Fruit fly (Drosophila melanogaster): ENCODE results near the gene CG3862.

CG3862 gene

DNA sequence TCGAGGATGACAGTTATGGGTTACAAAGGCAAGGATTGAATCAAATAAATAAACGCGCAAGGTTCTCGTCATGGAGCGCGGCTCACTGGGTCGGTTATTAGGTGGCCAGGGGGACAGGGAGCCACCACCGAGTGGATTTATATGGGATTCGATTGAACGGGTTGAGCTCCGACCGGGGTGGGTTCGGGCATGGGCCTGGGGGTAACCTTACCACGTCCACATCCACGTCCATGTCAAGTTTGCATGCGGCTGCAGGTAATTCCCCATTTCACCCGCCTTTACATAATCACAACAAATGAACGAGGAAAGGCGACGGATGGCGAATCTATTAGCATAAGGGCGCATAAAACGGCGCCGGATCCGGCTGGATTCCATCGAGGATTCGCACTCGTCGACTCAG lies 34.2 kb upstream of the CG3862 start, which contains the start of gene CG13950:
Gene CG13950 (plus strand): TSS at position 301 of the 400 bp plus-strand sequence.
- TF ChIP-seq Mio (GFP tag; optimal IDR thresholded peaks at IDR 0.05) (no peak), Vsx2 (GFP tag; optimal IDR thresholded peaks at IDR 0.05; ENCODE audit: partially characterized antibody) (no peak), Hr78 (GFP tag; optimal IDR thresholded peaks at IDR 0.05) (no peak), Abd-B (GFP tag; optimal IDR thresholded peaks at IDR 0.05) (no peak), CG32264 (GFP tag; optimal IDR thresholded peaks at IDR 0.05) (no peak), dsf (GFP tag; optimal IDR thresholded peaks at IDR 0.05; ENCODE audit: borderline replicate concordance) (no peak), lola (GFP tag; optimal IDR thresholded peaks at IDR 0.05) (no peak), CG9705 (GFP tag; optimal IDR thresholded peaks at IDR 0.05) (no peak), sv (GFP tag; optimal IDR thresholded peaks at IDR 0.05) (no peak), CrebA (GFP tag; optimal IDR thresholded peaks at IDR 0.05; ENCODE audit: borderline replicate concordance) (no peak), Dif (GFP tag; optimal IDR thresholded peaks at IDR 0.05; ENCODE audit: partially characterized antibody) (no peak), usp (GFP tag; optimal IDR thresholded peaks at IDR 0.05) (no peak)

dm6 chr2L:857897-858517 lies 32.3 kb upstream of the CG3862 start:
- TF ChIP-seq CrebA (GFP tag; optimal IDR thresholded peaks at IDR 0.05; ENCODE audit: borderline replicate concordance): peak; percentile 86
- no peak for TF ChIP-seq N (GFP tag; optimal IDR thresholded peaks at IDR 0.05)
- TF ChIP-seq ey (GFP tag; optimal IDR thresholded peaks at IDR 0.05): no peak
- TF ChIP-seq fru (GFP tag; optimal IDR thresholded peaks at IDR 0.05): peak; percentile 72
- TF ChIP-seq Hr78 (GFP tag; optimal IDR thresholded peaks at IDR 0.05): no peak
- TF ChIP-seq sv (GFP tag; optimal IDR thresholded peaks at IDR 0.05): no peak
- peak; percentile 47 for TF ChIP-seq Hnf4 (GFP tag; optimal IDR thresholded peaks at IDR 0.05)
- peak; percentile 46 for TF ChIP-seq br (GFP tag; optimal IDR thresholded peaks at IDR 0.05)
- TF ChIP-seq psq (GFP tag; optimal IDR thresholded peaks at IDR 0.05): peak; percentile 4
- peak in 1 of 2 experiments; percentile 40 for TF ChIP-seq foxo (GFP tag; optimal IDR thresholded peaks at IDR 0.05)
- TF ChIP-seq dsf (GFP tag; optimal IDR thresholded peaks at IDR 0.05; ENCODE audit: borderline replicate concordance): no peak
- TF ChIP-seq sage (GFP tag; optimal IDR thresholded peaks at IDR 0.05): no peak
- TF ChIP-seq woc (GFP tag; optimal IDR thresholded peaks at IDR 0.05): no peak
- no peak for TF ChIP-seq brk (GFP tag; optimal IDR thresholded peaks at IDR 0.05)
- TF ChIP-seq rgr (GFP tag; optimal IDR thresholded peaks at IDR 0.05): peak; percentile 34
- TF ChIP-seq usp (GFP tag; optimal IDR thresholded peaks at IDR 0.05): no peak
- TF ChIP-seq tai (GFP tag; optimal IDR thresholded peaks at IDR 0.05): no peak
- no peak for TF ChIP-seq HLH106 (tag; optimal IDR thresholded peaks at IDR 0.05)
- TF ChIP-seq Dif (GFP tag; optimal IDR thresholded peaks at IDR 0.05; ENCODE audit: partially characterized antibody): no peak
- no peak for TF ChIP-seq jim (GFP tag; optimal IDR thresholded peaks at IDR 0.05)
- TF ChIP-seq h (GFP tag; optimal IDR thresholded peaks at IDR 0.05): no peak
- no peak for TF ChIP-seq lola (GFP tag; optimal IDR thresholded peaks at IDR 0.05)
- TF ChIP-seq Rel (GFP tag; optimal IDR thresholded peaks at IDR 0.05): no peak
- TF ChIP-seq Rel (tag; optimal IDR thresholded peaks at IDR 0.05): no peak
- TF ChIP-seq OdsH (GFP tag; optimal IDR thresholded peaks at IDR 0.05): peak; percentile 65
- TF ChIP-seq Sp1 (GFP tag; optimal IDR thresholded peaks at IDR 0.05): peak; percentile 23
- TF ChIP-seq Myc (optimal IDR thresholded peaks at IDR 0.05): no peak
- no peak for TF ChIP-seq Jra (GFP tag; optimal IDR thresholded peaks at IDR 0.05)
- TF ChIP-seq Hr83 (GFP tag; optimal IDR thresholded peaks at IDR 0.05; ENCODE audit: poor library complexity, severe bottlenecking): no peak

DNA sequence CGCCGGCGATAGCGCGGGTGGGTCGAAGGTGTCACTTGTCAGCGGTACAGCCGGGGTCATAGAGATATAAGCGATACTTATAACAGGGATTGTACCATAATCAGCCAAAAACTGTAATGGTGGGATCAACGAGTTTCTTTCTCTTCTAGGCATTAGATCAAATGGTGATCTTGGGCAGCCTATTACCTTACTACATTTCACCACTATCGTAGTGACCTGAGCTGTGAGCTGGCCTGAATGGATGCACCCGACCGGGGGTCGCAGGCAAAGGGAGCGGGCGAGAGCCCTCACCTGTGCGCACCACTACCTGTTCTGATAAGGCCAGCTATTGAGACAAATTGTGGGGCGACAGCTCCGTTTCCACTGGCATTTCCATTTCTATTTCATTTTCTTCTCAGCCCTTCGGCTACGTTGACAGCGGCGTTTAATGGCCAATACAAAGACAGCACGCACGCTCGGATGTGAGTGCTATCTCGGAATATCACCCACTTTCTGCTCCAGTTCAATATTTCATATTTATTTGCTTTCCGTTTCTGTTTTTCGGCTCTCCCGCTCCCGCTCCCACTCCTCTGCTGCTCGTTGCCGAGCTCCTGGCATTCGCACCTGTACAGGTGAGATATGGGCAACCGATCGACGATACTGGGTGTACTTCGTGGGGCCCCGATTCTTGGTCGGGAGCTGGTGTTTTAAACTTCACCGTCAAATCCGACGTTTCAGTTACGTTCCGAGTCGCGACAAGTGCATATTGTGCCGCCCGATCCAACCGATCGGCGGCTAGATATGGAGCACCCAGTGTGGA lies 31.2 kb upstream of the CG3862 start:
- TF ChIP-seq psq (GFP tag; optimal IDR thresholded peaks at IDR 0.05) (peak; percentile 25), rgr (GFP tag; optimal IDR thresholded peaks at IDR 0.05) (peak; percentile 8), tai (GFP tag; optimal IDR thresholded peaks at IDR 0.05) (no peak), dl (GFP tag; optimal IDR thresholded peaks at IDR 0.05; ENCODE audit: insufficient read depth in 1 of 2, partially characterized antibody in 2 of 2) (no peak), h (GFP tag; optimal IDR thresholded peaks at IDR 0.05) (peak; percentile 0), Hr78 (GFP tag; optimal IDR thresholded peaks at IDR 0.05) (no peak), Hr83 (GFP tag; optimal IDR thresholded peaks at IDR 0.05; ENCODE audit: poor library complexity, severe bottlenecking) (peak; percentile 65), Rel (GFP tag; optimal IDR thresholded peaks at IDR 0.05) (no peak), Rel (tag; optimal IDR thresholded peaks at IDR 0.05) (no peak), ey (GFP tag; optimal IDR thresholded peaks at IDR 0.05) (peak; percentile 48), dmrt93B (GFP tag; optimal IDR thresholded peaks at IDR 0.05) (no peak), dsf (GFP tag; optimal IDR thresholded peaks at IDR 0.05; ENCODE audit: borderline replicate concordance) (no peak), CG9705 (GFP tag; optimal IDR thresholded peaks at IDR 0.05) (no peak), Jra (GFP tag; optimal IDR thresholded peaks at IDR 0.05) (no peak), foxo (GFP tag; optimal IDR thresholded peaks at IDR 0.05) (peak in 1 of 2 experiments; percentile 52), pan (optimal IDR thresholded peaks at IDR 0.05) (no peak), Dif (GFP tag; optimal IDR thresholded peaks at IDR 0.05; ENCODE audit: partially characterized antibody) (no peak), brk (GFP tag; optimal IDR thresholded peaks at IDR 0.05) (no peak), GATAd (GFP tag; optimal IDR thresholded peaks at IDR 0.05) (no peak), Myc (optimal IDR thresholded peaks at IDR 0.05) (no peak), sage (GFP tag; optimal IDR thresholded peaks at IDR 0.05) (peak; percentile 12), sv (GFP tag; optimal IDR thresholded peaks at IDR 0.05) (peak; percentile 22), fru (GFP tag; optimal IDR thresholded peaks at IDR 0.05) (peak; percentile 43), lola (GFP tag; optimal IDR thresholded peaks at IDR 0.05) (no peak), CrebA (GFP tag; optimal IDR thresholded peaks at IDR 0.05; ENCODE audit: borderline replicate concordance) (no peak), OdsH (GFP tag; optimal IDR thresholded peaks at IDR 0.05) (no peak)

Measured in whole organism, wandering third instar larva.